Worm (Caenorhabditis elegans) whole organism, young adult: ENCODE data around the gene tmem-135.

ENCODE experiments used
- F49E8.2 ChIP-seq: sonication (generic microtip); optimal IDR thresholded peaks from 3 replicates; lab custom pipeline; 2017; ENCODE audit warnings: missing genetic modification characterization, mild to moderate bottlenecking, missing compliant biosample characterization, antibody characterized with exemption, moderate library complexity; ENCODE audit not compliant: insufficient read depth
- Y53G8AR.9 ChIP-seq: fragments of 200-800 bp; sonication (Bioruptor generic); conservative IDR thresholded peaks from 2 replicates; pipeline ENCODE4 v1.3.6; 2022; ENCODE audit warnings: missing genetic modification reagents, missing genetic modification characterization, missing compliant biosample characterization
- aptf-3 ChIP-seq: fragments of 200-800 bp; sonication (Bioruptor generic); IDR thresholded peaks from 2 replicates; pipeline ENCODE4 v1.3.6; 2022; ENCODE audit warnings: missing genetic modification characterization, missing compliant biosample characterization
- ceh-40 ChIP-seq: fragments of 200-800 bp; sonication (Bioruptor generic); IDR thresholded peaks from 2 replicates; pipeline ENCODE4 v1.3.6; 2022; ENCODE audit warnings: missing genetic modification characterization, missing compliant biosample characterization
- ekl-4 ChIP-seq: fragments of 200-800 bp; sonication (Bioruptor generic); IDR thresholded peaks from 2 replicates; pipeline ENCODE4 v1.3.6; 2022; ENCODE audit warnings: missing genetic modification reagents, missing genetic modification characterization, missing compliant biosample characterization
- nhr-80 ChIP-seq: sonication (generic microtip); optimal IDR thresholded peaks from 2 replicates; lab custom pipeline; 2016; ENCODE audit warnings: missing genetic modification characterization, missing compliant biosample characterization
- snpc-1.3 ChIP-seq: sonication (generic microtip); optimal IDR thresholded peaks from 2 replicates; lab custom pipeline; 2017; ENCODE audit warnings: missing genetic modification characterization, mild to moderate bottlenecking, missing compliant biosample characterization, antibody characterized with exemption, moderate library complexity, missing genotype, missing genetic modification reagents; ENCODE audit not compliant: insufficient read depth

DNA sequence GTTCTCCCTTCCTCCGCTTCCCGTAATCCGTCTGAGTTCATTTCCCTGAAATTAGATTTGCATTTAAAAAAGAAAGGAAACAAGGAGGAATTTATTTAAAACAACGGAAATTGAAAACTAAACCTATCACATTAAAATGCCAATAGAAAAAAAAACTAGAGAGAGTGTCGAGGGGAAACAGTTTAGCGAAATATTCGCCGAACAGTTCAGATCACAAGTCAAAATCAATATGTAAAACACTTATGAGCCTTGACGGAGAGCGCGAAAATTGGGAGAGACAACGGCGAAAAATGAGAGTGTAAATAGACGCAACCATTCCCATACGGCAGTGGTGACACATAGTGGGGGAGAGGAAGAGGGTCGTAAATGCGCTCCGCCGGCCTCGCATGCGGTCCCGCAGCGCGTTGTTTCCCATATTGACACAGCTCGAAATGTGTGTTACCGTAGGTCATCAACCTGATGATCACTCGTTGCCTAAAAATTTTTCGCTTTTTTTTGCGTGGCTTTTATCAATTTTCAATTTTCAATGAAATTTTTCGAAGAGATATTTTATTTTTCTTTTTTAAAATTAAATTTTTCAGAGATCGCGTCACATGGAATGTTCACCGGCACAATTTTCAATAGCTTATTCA is 38.3 kb downstream of the tmem-135 start, which contains the start of the genes dnj-14 and glit-1:
- TF ChIP-seq nhr-80 (tag; lab: Kevin White, UChicago) (peak; percentile 98), F49E8.2 (tag; lab: Kevin White, UChicago) (no peak), aptf-3 (GFP tag; lab: Robert Waterston, UW) (no peak), snpc-1.3 (tag; lab: Kevin White, UChicago) (peak; percentile 4), ekl-4 (GFP tag; lab: Robert Waterston, UW) (0 out of 2 replicates have a peak, but pooled peaks have one; percentile 20), Y53G8AR.9 (0 out of 2 replicates have a peak, but pooled peaks have one; percentile 35), ceh-40 (no peak)
